Fruit fly (Drosophila melanogaster) whole organism, prepupa: ENCODE measurements around the gene CG13062.

Experiments
- Blimp-1 ChIP-seq: fragments of 200-800 bp; sonication (Bioruptor generic); optimal IDR thresholded peaks from 3 replicates; lab custom pipeline; 2017; ENCODE audit warnings: missing biosample characterization, missing genetic modification characterization, mild to moderate bottlenecking, moderate library complexity, missing genetic modification reagents
- CG10631 ChIP-seq: fragments of 200-800 bp; sonication (Bioruptor generic); optimal IDR thresholded peaks from 2 replicates; lab custom pipeline; 2016; ENCODE audit warnings: missing biosample characterization, missing genetic modification characterization
- CG10669 ChIP-seq: fragments of 200-800 bp; sonication (Bioruptor generic); optimal IDR thresholded peaks from 3 replicates; lab custom pipeline; 2018; ENCODE audit warnings: missing biosample characterization, mild to moderate bottlenecking, missing genetic modification characterization, moderate library complexity
- CG11294 ChIP-seq: fragments of 200-800 bp; sonication (Bioruptor generic); IDR thresholded peaks from 2 replicates; pipeline ENCODE4 v1.3.6; 2022; ENCODE audit warnings: missing biosample characterization, missing genetic modification characterization
- CG11762 ChIP-seq: fragments of 200-800 bp; sonication (Bioruptor generic); optimal IDR thresholded peaks from 3 replicates; lab custom pipeline; 2016; ENCODE audit warnings: missing biosample characterization, missing genetic modification characterization; ENCODE audit not compliant: insufficient read depth
- CG11902 ChIP-seq: fragments of 200-800 bp; sonication (Bioruptor generic); optimal IDR thresholded peaks from 3 replicates; lab custom pipeline; 2016; ENCODE audit warnings: missing biosample characterization, missing genetic modification characterization
- CG15336 ChIP-seq: fragments of 200-800 bp; sonication (Bioruptor generic); IDR thresholded peaks from 2 replicates; pipeline ENCODE4 v1.3.6; 2022; ENCODE audit warnings: missing biosample characterization, missing genetic modification characterization
- CG1621 ChIP-seq: fragments of 200-800 bp; sonication (Bioruptor generic); optimal IDR thresholded peaks from 3 replicates; lab custom pipeline; 2018; ENCODE audit warnings: missing biosample characterization, mild to moderate bottlenecking, missing genetic modification characterization
- CG3032 ChIP-seq: fragments of 200-800 bp; optimal IDR thresholded peaks from 2 replicates; lab custom pipeline; 2019; ENCODE audit warnings: missing biosample characterization, mild to moderate bottlenecking, missing genetic modification characterization, moderate library complexity
- CG31627 ChIP-seq: fragments of 200-800 bp; sonication (Bioruptor generic); optimal IDR thresholded peaks from 3 replicates; lab custom pipeline; 2016; ENCODE audit warnings: missing biosample characterization, missing genetic modification characterization
- CG32006 ChIP-seq: fragments of 200-800 bp; sonication (Bioruptor generic); optimal IDR thresholded peaks from 3 replicates; lab custom pipeline; 2017; ENCODE audit warnings: missing biosample characterization, mild to moderate bottlenecking, missing genetic modification characterization
- CG34406 ChIP-seq: fragments of 200-800 bp; sonication (Bioruptor generic); optimal IDR thresholded peaks from 3 replicates; lab custom pipeline; 2016; ENCODE audit warnings: missing biosample characterization, missing genetic modification characterization
- CG3919 ChIP-seq: fragments of 200-800 bp; sonication (Bioruptor generic); optimal IDR thresholded peaks from 3 replicates; lab custom pipeline; 2016; ENCODE audit warnings: missing biosample characterization, missing genetic modification characterization
- CG4318 ChIP-seq: fragments of 200-800 bp; sonication (Bioruptor generic); optimal IDR thresholded peaks from 3 replicates; lab custom pipeline; 2017; ENCODE audit warnings: missing biosample characterization, mild to moderate bottlenecking, missing genetic modification characterization
- CG6163 ChIP-seq: fragments of 200-800 bp; sonication (Bioruptor generic); IDR thresholded peaks from 3 replicates; pipeline ENCODE4 v1.3.6; 2022; ENCODE audit warnings: missing biosample characterization, missing genetic modification characterization
- CG6276 ChIP-seq: fragments of 200-800 bp; sonication (Bioruptor generic); optimal IDR thresholded peaks from 2 replicates; lab custom pipeline; 2017; ENCODE audit warnings: missing biosample characterization, mild to moderate bottlenecking, missing genetic modification characterization
- CG6792 ChIP-seq: fragments of 200-800 bp; sonication (Bioruptor generic); optimal IDR thresholded peaks from 3 replicates; lab custom pipeline; 2016; ENCODE audit warnings: missing biosample characterization, missing genetic modification characterization
- CG7368 ChIP-seq: fragments of 200-800 bp; sonication (Bioruptor generic); optimal IDR thresholded peaks from 3 replicates; lab custom pipeline; 2016; ENCODE audit warnings: missing biosample characterization, missing genetic modification characterization
- CG8119 ChIP-seq: fragments of 200-800 bp; sonication (Bioruptor generic); IDR thresholded peaks from 3 replicates; pipeline ENCODE4 v1.3.6; 2022; ENCODE audit warnings: missing biosample characterization, missing genetic modification characterization
- CG8319 ChIP-seq: fragments of 200-800 bp; sonication (Bioruptor generic); optimal IDR thresholded peaks from 3 replicates; lab custom pipeline; 2016; ENCODE audit warnings: missing biosample characterization, missing genetic modification characterization
- CG8632 ChIP-seq: fragments of 200-800 bp; sonication (Bioruptor generic); optimal IDR thresholded peaks from 3 replicates; lab custom pipeline; 2016; ENCODE audit warnings: missing biosample characterization, missing genetic modification characterization
- CG9139 ChIP-seq: fragments of 200-800 bp; sonication (Bioruptor generic); optimal IDR thresholded peaks from 3 replicates; lab custom pipeline; 2017; ENCODE audit warnings: missing biosample characterization, mild to moderate bottlenecking, missing genetic modification characterization
- Eip75B ChIP-seq: fragments of 200-800 bp; sonication (Bioruptor generic); optimal IDR thresholded peaks from 3 replicates; lab custom pipeline; 2016; ENCODE audit warnings: missing biosample characterization, missing genetic modification characterization
- Eip78C ChIP-seq: fragments of 200-800 bp; sonication (Bioruptor generic); peaks from one replicate; lab custom pipeline; 2016; ENCODE audit warnings: missing biosample characterization, missing genetic modification characterization
- Ets21C ChIP-seq: fragments of 200-800 bp; sonication (Bioruptor generic); optimal IDR thresholded peaks from 3 replicates; lab custom pipeline; 2016; ENCODE audit warnings: missing biosample characterization, missing genetic modification characterization
- Gug ChIP-seq: fragments of 200-800 bp; sonication (Bioruptor generic); IDR thresholded peaks from 2 replicates; pipeline ENCODE4 v1.3.6; 2022; ENCODE audit warnings: missing biosample characterization, missing genetic modification characterization
- Hr38 ChIP-seq: sonication (Bioruptor generic); optimal IDR thresholded peaks from 2 replicates; lab custom pipeline; 2016; ENCODE audit warnings: missing biosample characterization, missing genetic modification characterization
- Hr39 ChIP-seq: fragments of 200-800 bp; sonication (Bioruptor generic); optimal IDR thresholded peaks from 2 replicates; lab custom pipeline; 2016; ENCODE audit warnings: missing biosample characterization, missing genetic modification characterization
- Hr4 ChIP-seq: fragments of 200-800 bp; sonication (Bioruptor generic); optimal IDR thresholded peaks from 3 replicates; lab custom pipeline; 2016; ENCODE audit warnings: missing biosample characterization, missing genetic modification characterization
- OdsH ChIP-seq: fragments of 200-800 bp; sonication (Bioruptor generic); optimal IDR thresholded peaks from 3 replicates; lab custom pipeline; 2016; ENCODE audit warnings: missing biosample characterization, missing genetic modification characterization
- Smox ChIP-seq: fragments of 200-800 bp; sonication (Bioruptor generic); optimal IDR thresholded peaks from 3 replicates; lab custom pipeline; 2016; ENCODE audit warnings: missing biosample characterization, missing genetic modification characterization
- Sox14 ChIP-seq: fragments of 200-800 bp; sonication (Bioruptor generic); optimal IDR thresholded peaks from 3 replicates; lab custom pipeline; 2016; ENCODE audit warnings: missing biosample characterization, missing genetic modification characterization
- Sox15 ChIP-seq: fragments of 200-800 bp; sonication (Bioruptor generic); optimal IDR thresholded peaks from 3 replicates; lab custom pipeline; 2016; ENCODE audit warnings: missing biosample characterization, missing genetic modification characterization
- achi ChIP-seq: fragments of 200-800 bp; sonication (Bioruptor generic); optimal IDR thresholded peaks from 3 replicates; lab custom pipeline; 2016; ENCODE audit warnings: missing biosample characterization, missing genetic modification characterization
- acj6 ChIP-seq: fragments of 200-800 bp; sonication (Bioruptor generic); optimal IDR thresholded peaks from 3 replicates; lab custom pipeline; 2016; ENCODE audit warnings: missing biosample characterization, missing genetic modification characterization
- dsx ChIP-seq: fragments of 200-800 bp; optimal IDR thresholded peaks from 3 replicates; lab custom pipeline; 2019; ENCODE audit warnings: missing biosample characterization, mild to moderate bottlenecking, missing genetic modification characterization, moderate library complexity; ENCODE audit not compliant: poor library complexity, severe bottlenecking
- eg ChIP-seq: fragments of 200-800 bp; sonication (Bioruptor generic); IDR thresholded peaks from 3 replicates; pipeline ENCODE4 v1.3.6; 2022; ENCODE audit warnings: missing biosample characterization, missing genetic modification characterization
- esn ChIP-seq: fragments of 200-800 bp; sonication (Bioruptor generic); optimal IDR thresholded peaks from 2 replicates; lab custom pipeline; 2016; ENCODE audit warnings: missing biosample characterization, mild to moderate bottlenecking, missing genetic modification characterization, moderate library complexity
- fd85E ChIP-seq: fragments of 200-800 bp; sonication (Bioruptor generic); optimal IDR thresholded peaks from 3 replicates; lab custom pipeline; 2016; ENCODE audit warnings: missing biosample characterization, missing genetic modification characterization
- fkh ChIP-seq: fragments of 200-800 bp; sonication (Bioruptor generic); optimal IDR thresholded peaks from 3 replicates; lab custom pipeline; 2017; ENCODE audit warnings: missing biosample characterization, mild to moderate bottlenecking, missing genetic modification characterization, moderate library complexity
- pdm3 ChIP-seq: fragments of 200-800 bp; sonication (Bioruptor generic); optimal IDR thresholded peaks from 3 replicates; lab custom pipeline; 2016; ENCODE audit warnings: missing biosample characterization, missing genetic modification characterization
- salr ChIP-seq, 2 experiments: fragments of 200-800 bp; sonication (Bioruptor generic); optimal IDR thresholded peaks; 3 replicates each; lab custom pipeline; 2016 to 2018; ENCODE audit warnings: missing biosample characterization in 2 of 2, missing genetic modification characterization in 2 of 2, mild to moderate bottlenecking in 1 of 2
- ss ChIP-seq, 2 experiments: fragments of 200-800 bp; sonication (Bioruptor generic); optimal IDR thresholded peaks; 2 replicates in 1 of 2; 3 replicates in 1 of 2; lab custom pipeline; 2017 to 2018; ENCODE audit warnings: mild to moderate bottlenecking in 2 of 2, missing biosample characterization in 2 of 2, missing genetic modification characterization in 2 of 2, moderate library complexity in 1 of 2
- svp ChIP-seq: fragments of 200-800 bp; sonication (Bioruptor generic); peaks from one replicate; lab custom pipeline; 2016; ENCODE audit warnings: missing biosample characterization, missing genetic modification characterization
- topi ChIP-seq: fragments of 200-800 bp; sonication (Bioruptor generic); optimal IDR thresholded peaks from 3 replicates; lab custom pipeline; 2016; ENCODE audit warnings: missing biosample characterization, missing genetic modification characterization

The CG13062 gene

DNA sequence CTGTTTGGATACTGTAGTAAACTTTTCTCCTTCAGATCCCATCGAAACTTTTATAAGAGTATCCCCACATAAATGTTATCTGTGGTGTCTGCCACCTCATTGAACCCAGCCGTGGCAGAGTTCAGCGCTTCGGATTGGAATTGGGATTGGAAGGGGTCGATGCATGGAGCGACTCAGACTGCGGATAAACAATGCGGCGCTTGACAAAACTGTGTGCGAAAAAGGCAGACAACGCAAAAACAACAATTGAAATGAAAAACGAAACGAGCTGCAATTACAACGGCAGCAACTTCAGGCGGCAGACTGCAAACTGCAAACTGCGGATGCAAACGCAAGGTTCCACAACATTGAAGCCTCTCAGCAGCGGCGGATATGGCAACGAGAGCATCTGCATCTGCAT is at the start of gene CG13062:
Gene CG13062, plus strand, starts transcription at position 301 of the 400 bp plus-strand sequence.
- no peak for TF ChIP-seq fd85E (GFP tag; lab: Kevin White, UChicago)
- no peak for TF ChIP-seq Eip78C (GFP tag; lab: Kevin White, UChicago)
- TF ChIP-seq achi = peak; percentile 8
- no peak for TF ChIP-seq Hr38 (GFP tag; lab: Kevin White, UChicago)
- TF ChIP-seq Sox15 (GFP tag; lab: Kevin White, UChicago) = no peak
- peak; percentile 12 for TF ChIP-seq svp (GFP tag; lab: Kevin White, UChicago)

DNA sequence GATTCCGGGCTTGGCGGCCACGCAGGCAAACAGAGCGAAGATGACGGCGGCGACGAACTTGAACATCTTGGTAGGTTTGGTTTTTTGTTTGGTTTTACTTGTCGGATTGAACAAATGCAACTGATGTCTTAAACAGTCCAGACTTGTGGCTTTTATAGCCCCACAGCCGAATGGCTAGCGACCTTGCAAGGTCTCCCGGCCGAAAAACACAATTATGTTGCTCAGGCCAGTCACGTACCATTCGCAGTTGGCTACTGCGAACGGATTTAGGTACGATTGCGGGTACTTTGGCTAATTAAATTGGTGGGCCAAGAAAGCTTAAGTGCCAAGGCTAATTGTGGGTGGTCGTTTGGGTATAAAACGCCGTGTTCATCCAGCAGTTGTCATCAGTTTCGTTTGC is 49.1 kb upstream of the CG13062 start, which contains the start of the genes CG13051 and CG13069:
Gene CG13051, minus strand, starts transcription at position 101 of the 400 bp plus-strand sequence.
Gene CG13069, plus strand, starts transcription at position 386 of the 400 bp plus-strand sequence.
- TF ChIP-seq CG8632 (GFP tag; lab: Kevin White, UChicago) (no peak), CG6163 (GFP tag; lab: Robert Waterston, UW) (no peak), dsx (no peak), Ets21C (GFP tag; lab: Kevin White, UChicago) (no peak), CG4318 (GFP tag; lab: Kevin White, UChicago) (no peak), Eip75B (GFP tag; lab: Kevin White, UChicago) (no peak), CG32006 (GFP tag; lab: Kevin White, UChicago) (no peak), CG1621 (tag; lab: Kevin White, UChicago) (no peak), ss (GFP tag; optimal IDR thresholded peaks at IDR 0.05; lab: Kevin White, UChicago) (no peak), CG8119 (GFP tag; lab: Robert Waterston, UW) (no peak), CG15336 (GFP tag; lab: Robert Waterston, UW) (no peak), CG10631 (GFP tag; lab: Kevin White, UChicago) (no peak), CG10669 (GFP tag; lab: Kevin White, UChicago) (no peak)

DNA sequence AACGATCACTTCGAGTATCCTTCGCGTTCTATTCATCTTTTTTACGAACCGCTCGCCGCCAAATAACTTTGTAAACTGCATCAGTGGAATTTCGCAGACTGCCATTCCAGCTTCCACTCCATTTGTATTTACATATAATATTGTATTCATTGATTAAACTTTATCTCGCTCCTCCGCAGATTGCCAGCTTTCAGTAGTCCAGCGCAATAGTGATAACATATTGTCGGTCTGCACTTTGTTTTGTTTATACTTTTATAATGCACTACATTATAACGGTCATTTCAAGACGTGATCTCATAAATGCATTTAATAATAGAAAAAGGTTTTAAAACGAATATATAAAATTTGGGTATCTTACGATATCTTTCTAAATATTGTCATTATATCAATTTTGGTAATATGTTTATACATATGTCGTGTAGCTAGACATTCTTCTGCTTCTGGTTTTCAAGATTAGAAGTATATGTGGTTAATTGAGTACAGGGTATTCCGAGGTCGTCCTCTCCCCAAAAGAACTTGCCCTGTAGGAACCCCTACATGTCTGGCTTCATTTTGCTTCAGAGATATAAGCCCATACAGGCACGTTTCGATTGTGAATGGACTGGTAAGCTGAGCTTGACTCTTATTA is 45.9 kb upstream of the CG13062 start, which contains the start of gene CG4950:
Gene CG4950, minus strand, starts transcription at position 51 of the 628 bp plus-strand sequence.
- TF ChIP-seq CG7368 (GFP tag; lab: Kevin White, UChicago) (no peak), CG31627 (GFP tag; lab: Kevin White, UChicago) (peak; percentile 8), Sox15 (GFP tag; lab: Kevin White, UChicago) (peak; percentile 32), acj6 (GFP tag; lab: Kevin White, UChicago) (peak; percentile 8), CG4318 (GFP tag; lab: Kevin White, UChicago) (no peak), Smox (peak; percentile 11), eg (GFP tag; lab: Robert Waterston, UW) (no peak), Sox14 (GFP tag; lab: Kevin White, UChicago) (peak; percentile 44), Hr4 (GFP tag; lab: Kevin White, UChicago) (peak; percentile 18), Gug (GFP tag; lab: Robert Waterston, UW) (peak; percentile 42; the same call in 1 of the 2 replicates), CG34406 (GFP tag; lab: Kevin White, UChicago) (peak; percentile 25), Eip78C (GFP tag; lab: Kevin White, UChicago) (peak; percentile 87), CG3032 (peak; percentile 69), CG8119 (GFP tag; lab: Robert Waterston, UW) (peak; percentile 20; the same call in 1 of the 3 replicates), fd85E (GFP tag; lab: Kevin White, UChicago) (no peak), CG11294 (no peak), CG9139 (GFP tag; lab: Kevin White, UChicago) (peak; percentile 2), esn (no peak), Eip75B (GFP tag; lab: Kevin White, UChicago) (peak; percentile 39), Hr38 (GFP tag; lab: Kevin White, UChicago) (no peak), OdsH (GFP tag; lab: Kevin White, UChicago) (peak; percentile 34), pdm3 (GFP tag; lab: Kevin White, UChicago) (peak; percentile 47), fkh (no peak), CG11902 (GFP tag; lab: Kevin White, UChicago) (no peak), CG11762 (GFP tag; lab: Kevin White, UChicago) (no peak), CG1621 (tag; lab: Kevin White, UChicago) (no peak), dsx (peak; percentile 52), CG6276 (GFP tag; lab: Kevin White, UChicago) (peak; percentile 25), CG10631 (GFP tag; lab: Kevin White, UChicago) (no peak), topi (GFP tag; lab: Kevin White, UChicago) (peak; percentile 27), svp (GFP tag; lab: Kevin White, UChicago) (peak; percentile 74), CG8632 (GFP tag; lab: Kevin White, UChicago) (peak; percentile 30), CG8319 (no peak), salr (GFP tag; optimal IDR thresholded peaks at IDR 0.05; lab: Kevin White, UChicago) (no peak), ss (GFP tag; optimal IDR thresholded peaks at IDR 0.05; lab: Kevin White, UChicago) (peak; percentile 18 to 61), Hr39 (GFP tag; lab: Kevin White, UChicago) (peak; percentile 12), Blimp-1 (no peak), CG6792 (peak; percentile 26), CG3919 (GFP tag; lab: Kevin White, UChicago) (peak; percentile 29)
